Fruit fly (Drosophila melanogaster): ENCODE data around the gene RhoBTB.

RhoBTB gene

DNA sequence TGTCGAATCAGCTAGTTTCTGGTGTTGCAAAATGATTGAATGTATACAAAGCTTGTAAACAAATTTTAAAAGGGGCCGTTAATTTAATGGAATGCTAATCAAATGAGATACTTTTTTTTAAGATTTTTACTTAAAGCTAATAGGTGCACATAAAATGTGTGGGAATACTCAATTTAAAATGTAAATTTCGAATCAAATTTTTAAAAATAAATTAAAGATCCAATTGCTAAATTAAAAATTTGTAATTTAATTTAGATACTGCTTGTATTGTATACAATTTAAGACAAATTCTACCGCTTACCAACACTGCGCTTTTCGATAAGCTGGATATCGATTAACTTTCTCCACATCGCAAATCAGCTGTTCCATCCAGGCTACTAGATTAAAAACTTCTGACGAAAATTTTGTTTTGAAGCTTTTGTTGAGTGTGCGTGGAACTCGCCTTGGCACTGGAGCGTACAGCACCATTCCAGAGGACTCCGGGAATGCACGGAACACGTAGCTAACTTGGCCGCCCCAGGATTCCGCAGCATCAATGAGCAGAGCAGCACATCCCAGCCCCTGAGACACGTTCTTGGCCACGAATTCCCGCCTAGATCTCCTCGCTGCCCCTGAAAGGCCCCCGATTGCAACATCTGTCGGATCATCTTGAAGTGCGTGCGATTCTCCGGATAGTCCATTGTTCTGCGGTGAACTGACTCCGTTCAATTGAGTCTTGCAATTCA, 8.2 kb downstream of the RhoBTB start, which contains the start of the genes CG5498 and fbl (continued):
- TF ChIP-seq CG31627 (GFP tag; optimal IDR thresholded peaks at IDR 0.05) (peak; percentile 81), vri (GFP tag; optimal IDR thresholded peaks at IDR 0.05) (peak; percentile 38), CG6854 (GFP tag; optimal IDR thresholded peaks at IDR 0.05) (no peak), CG4318 (GFP tag; optimal IDR thresholded peaks at IDR 0.05) (peak; percentile 32), topi (GFP tag; optimal IDR thresholded peaks at IDR 0.05) (peak; percentile 80), Sox15 (GFP tag; optimal IDR thresholded peaks at IDR 0.05) (peak; percentile 28), acj6 (GFP tag; optimal IDR thresholded peaks at IDR 0.05) (peak; percentile 76), Lpt (GFP tag; optimal IDR thresholded peaks at IDR 0.05) (peak; percentile 27), lz (GFP tag; optimal IDR thresholded peaks at IDR 0.05) (peak; percentile 76), CG6163 (GFP tag; IDR thresholded peaks at IDR 0.05) (peak; percentile 68), ss (GFP tag; optimal IDR thresholded peaks at IDR 0.05) (peak in 1 of 2 experiments; percentile 54), fd59A (GFP tag; optimal IDR thresholded peaks at IDR 0.05) (peak; percentile 30), dac (GFP tag; optimal IDR thresholded peaks at IDR 0.05) (peak; percentile 5), CG10631 (GFP tag; optimal IDR thresholded peaks at IDR 0.05) (peak; percentile 80), CG15336 (GFP tag; IDR thresholded peaks at IDR 0.05) (peak; percentile 52; the same call in 1 of the 2 replicates), cyc (GFP tag; optimal IDR thresholded peaks at IDR 0.05) (peak; percentile 69), salr (GFP tag; optimal IDR thresholded peaks at IDR 0.05) (peak in 1 of 2 experiments; percentile 76), Gug (GFP tag; IDR thresholded peaks at IDR 0.05) (0 out of 2 replicates have a peak, but pooled peaks have one; percentile 43), CG10669 (GFP tag; optimal IDR thresholded peaks at IDR 0.05) (peak; percentile 61), OdsH (GFP tag; optimal IDR thresholded peaks at IDR 0.05) (peak; percentile 75), CG6808 (GFP tag; optimal IDR thresholded peaks at IDR 0.05) (peak; percentile 45), CG6792 (GFP tag; optimal IDR thresholded peaks at IDR 0.05) (peak; percentile 71), CG16779 (tag; optimal IDR thresholded peaks at IDR 0.05) (no peak), CG32006 (GFP tag; optimal IDR thresholded peaks at IDR 0.05) (peak; percentile 69), esn (GFP tag; optimal IDR thresholded peaks at IDR 0.05) (peak; percentile 87), achi (GFP tag; optimal IDR thresholded peaks at IDR 0.05) (peak; percentile 77)

DNA sequence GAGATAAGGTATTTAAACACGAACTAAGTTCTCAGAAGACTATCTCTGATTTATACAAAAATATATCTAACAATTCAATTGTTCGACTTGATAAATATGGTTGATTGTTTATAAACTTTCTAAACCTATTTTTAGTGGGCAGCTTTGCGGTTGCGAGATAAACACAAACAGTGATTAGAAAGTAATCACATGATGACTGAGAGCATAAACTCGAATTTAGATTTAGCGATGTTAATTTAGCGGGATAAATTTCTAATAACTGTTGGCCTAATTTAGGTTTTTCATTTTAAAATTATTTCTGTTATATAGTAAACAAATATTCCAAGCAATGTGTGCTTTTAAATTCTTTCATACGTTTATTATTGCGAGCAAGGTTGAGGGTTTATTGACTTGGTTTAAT, 9.0 kb downstream of the RhoBTB start:
- peak; percentile 52 for TF ChIP-seq Eip78C (GFP tag)
- TF ChIP-seq vri (GFP tag; optimal IDR thresholded peaks at IDR 0.05), result no peak

DNA sequence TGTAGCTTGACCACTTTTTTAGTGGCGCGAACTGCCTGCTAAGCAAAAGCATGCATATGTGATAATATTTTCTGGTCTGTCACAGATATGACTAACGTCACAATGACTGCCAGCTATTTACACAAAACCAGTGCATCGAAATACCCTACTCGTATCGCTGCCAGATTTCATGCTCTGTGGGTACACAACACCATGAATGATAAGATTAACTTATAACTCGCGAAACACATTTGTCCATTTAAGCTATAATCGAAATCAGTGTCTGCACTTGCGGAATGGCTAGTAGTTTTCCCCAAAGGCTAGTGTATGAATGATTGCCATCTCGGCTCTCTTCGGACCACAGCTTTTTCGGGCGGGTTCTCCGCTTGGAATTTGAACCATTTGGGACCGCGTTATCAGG, 9.4 kb downstream of the RhoBTB start:
- TF ChIP-seq Eip78C (GFP tag) (peak; percentile 17), vri (GFP tag; optimal IDR thresholded peaks at IDR 0.05) (peak; percentile 69), fkh (GFP tag; optimal IDR thresholded peaks at IDR 0.05) (peak; percentile 46), CG34406 (GFP tag; optimal IDR thresholded peaks at IDR 0.05) (no peak), CG6808 (GFP tag; optimal IDR thresholded peaks at IDR 0.05) (peak; percentile 17)

DNA sequence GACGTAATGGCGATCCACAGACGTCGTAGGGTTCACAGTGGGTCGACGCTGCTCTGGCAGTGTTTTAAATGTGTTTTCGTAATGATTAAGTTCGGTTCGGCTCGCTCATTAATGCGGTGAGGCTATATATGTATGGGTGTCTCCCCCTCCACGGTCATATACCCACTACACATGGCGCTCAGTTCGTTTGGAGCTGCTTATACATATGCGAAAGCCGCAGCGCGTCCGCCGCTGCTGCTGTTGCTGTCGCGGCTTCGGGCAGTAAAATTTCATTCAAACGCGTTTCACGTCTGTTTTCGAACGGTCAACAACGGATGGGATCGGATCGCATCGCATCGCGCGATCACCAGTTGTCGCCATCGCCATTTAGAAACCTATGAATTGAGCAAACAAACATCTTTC, 9.9 kb downstream of the RhoBTB start:
- peak; percentile 98 for TF ChIP-seq svp (GFP tag)
- no peak for TF ChIP-seq lz (GFP tag; optimal IDR thresholded peaks at IDR 0.05)
- TF ChIP-seq CG6163 (GFP tag; IDR thresholded peaks at IDR 0.05), result no peak
- no peak for TF ChIP-seq Met (GFP tag; optimal IDR thresholded peaks at IDR 0.05)
- TF ChIP-seq CG6276 (GFP tag; optimal IDR thresholded peaks at IDR 0.05), result peak; percentile 50
- no peak for TF ChIP-seq Sox15 (GFP tag; optimal IDR thresholded peaks at IDR 0.05)
- no peak for TF ChIP-seq CG11294 (GFP tag; IDR thresholded peaks at IDR 0.05)
- TF ChIP-seq CG6854 (GFP tag; optimal IDR thresholded peaks at IDR 0.05), result no peak
- no peak for TF ChIP-seq Gug (GFP tag; IDR thresholded peaks at IDR 0.05)
- TF ChIP-seq Sox14 (GFP tag; optimal IDR thresholded peaks at IDR 0.05), result no peak
- no peak for TF ChIP-seq fd59A (GFP tag; optimal IDR thresholded peaks at IDR 0.05)
- no peak for TF ChIP-seq CG4318 (GFP tag; optimal IDR thresholded peaks at IDR 0.05)
- TF ChIP-seq Hr38 (GFP tag; optimal IDR thresholded peaks at IDR 0.05), result no peak
- TF ChIP-seq CG1621 (tag; optimal IDR thresholded peaks at IDR 0.05), result peak; percentile 4
- TF ChIP-seq CG31627 (GFP tag; optimal IDR thresholded peaks at IDR 0.05), result no peak
- no peak for TF ChIP-seq Blimp-1 (GFP tag; optimal IDR thresholded peaks at IDR 0.05)
- TF ChIP-seq cyc (GFP tag; optimal IDR thresholded peaks at IDR 0.05), result no peak
- TF ChIP-seq net (GFP tag; optimal IDR thresholded peaks at IDR 0.05), result no peak
- no peak for TF ChIP-seq eg (GFP tag; IDR thresholded peaks at IDR 0.05)
- TF ChIP-seq CG10669 (GFP tag; optimal IDR thresholded peaks at IDR 0.05), result no peak
- TF ChIP-seq fkh (GFP tag; optimal IDR thresholded peaks at IDR 0.05), result peak; percentile 57
- no peak for TF ChIP-seq pdm3 (GFP tag; optimal IDR thresholded peaks at IDR 0.05)
- TF ChIP-seq Hr39 (GFP tag; optimal IDR thresholded peaks at IDR 0.05), result no peak
- TF ChIP-seq Ets21C (GFP tag; optimal IDR thresholded peaks at IDR 0.05), result no peak
- peak; percentile 18; the same call in 1 of the 2 replicates for TF ChIP-seq CG15336 (GFP tag; IDR thresholded peaks at IDR 0.05)
- TF ChIP-seq Eip93F (GFP tag; optimal IDR thresholded peaks at IDR 0.05), result no peak
- no peak for TF ChIP-seq vri (GFP tag; optimal IDR thresholded peaks at IDR 0.05)
- TF ChIP-seq CG7368 (GFP tag; optimal IDR thresholded peaks at IDR 0.05), result no peak
